Worm (Caenorhabditis elegans): ENCODE results near the gene R02F2.10.

ce11 chrIII:5479493-5480167 is 1.5 kb downstream of the R02F2.10 start:
- no peak for TF ChIP-seq lin-13 (GFP tag; optimal IDR thresholded peaks at IDR 0.05)
- no peak for TF ChIP-seq rbr-2 (tag; optimal IDR thresholded peaks at IDR 0.05)
